Fruit fly (Drosophila melanogaster) whole organism, wandering third instar larva: ENCODE measurements around the gene CG43057.

Experiments
- Abd-B ChIP-seq: fragments of >200 bp; optimal IDR thresholded peaks from 2 replicates; lab custom pipeline; 2017; ENCODE audit warnings: missing biosample characterization, missing genetic modification characterization
- CG32264 ChIP-seq: fragments of 200-800 bp; sonication (Bioruptor generic); optimal IDR thresholded peaks from 2 replicates; lab custom pipeline; 2016; ENCODE audit warnings: missing biosample characterization, missing genetic modification characterization
- Dfd ChIP-seq: fragments of >200 bp; optimal IDR thresholded peaks from 2 replicates; lab custom pipeline; 2017; ENCODE audit warnings: missing biosample characterization, missing genetic modification characterization
- Rel ChIP-seq, 2 experiments: fragments of 200-800 bp; sonication (Bioruptor generic) in 1 of 2; optimal IDR thresholded peaks; 2 replicates in 1 of 2; 3 replicates in 1 of 2; lab custom pipeline; 2016 to 2019; ENCODE audit warnings: mild to moderate bottlenecking in 2 of 2, missing biosample characterization in 2 of 2, missing genetic modification characterization in 2 of 2, moderate library complexity in 1 of 2
- dmrt93B ChIP-seq: fragments of 200-800 bp; sonication (Bioruptor generic); optimal IDR thresholded peaks from 2 replicates; lab custom pipeline; 2018; ENCODE audit warnings: missing biosample characterization, mild to moderate bottlenecking, missing genetic modification characterization
- fru ChIP-seq: fragments of 200-800 bp; sonication (Bioruptor generic); optimal IDR thresholded peaks from 3 replicates; lab custom pipeline; 2016; ENCODE audit warnings: missing biosample characterization, mild to moderate bottlenecking, missing genetic modification characterization
- lola ChIP-seq: fragments of >200 bp; optimal IDR thresholded peaks from 2 replicates; lab custom pipeline; 2017; ENCODE audit warnings: missing biosample characterization, missing genetic modification characterization

DNA sequence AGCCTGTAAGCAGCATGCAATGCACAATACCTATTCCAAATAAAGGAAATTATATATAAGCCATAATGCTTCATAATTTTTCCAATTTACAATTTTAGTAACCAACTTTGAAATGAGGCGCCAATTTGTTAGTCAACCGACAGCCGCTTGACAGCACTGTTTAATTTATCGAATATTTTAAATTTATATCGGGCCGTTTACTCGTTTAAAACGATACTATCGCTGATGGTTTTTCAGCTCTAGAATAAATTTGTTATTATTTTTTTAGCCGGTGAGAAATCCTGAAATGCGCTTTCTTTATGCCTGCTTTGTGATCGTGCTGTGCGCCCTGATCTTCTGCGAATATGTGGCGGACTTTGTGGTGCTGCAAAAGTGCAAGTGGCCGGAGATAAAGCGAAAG, 45.0 kb downstream of the CG43057 start, which contains the start of gene PGAP5:
- TF ChIP-seq fru (GFP tag; lab: Kevin White, UChicago) (no peak), Rel (GFP tag; optimal IDR thresholded peaks at IDR 0.05; lab: Kevin White, UChicago) (no peak), Rel (tag; optimal IDR thresholded peaks at IDR 0.05; lab: Kevin White, UChicago) (no peak), Abd-B (no peak), CG32264 (GFP tag; lab: Kevin White, UChicago) (no peak), Dfd (GFP tag; lab: Kevin White, UChicago) (no peak), lola (GFP tag; lab: Kevin White, UChicago) (no peak), dmrt93B (GFP tag; lab: Kevin White, UChicago) (no peak)
